Worm (Caenorhabditis elegans): ENCODE measurements around the gene flp-20.

The flp-20 gene

DNA sequence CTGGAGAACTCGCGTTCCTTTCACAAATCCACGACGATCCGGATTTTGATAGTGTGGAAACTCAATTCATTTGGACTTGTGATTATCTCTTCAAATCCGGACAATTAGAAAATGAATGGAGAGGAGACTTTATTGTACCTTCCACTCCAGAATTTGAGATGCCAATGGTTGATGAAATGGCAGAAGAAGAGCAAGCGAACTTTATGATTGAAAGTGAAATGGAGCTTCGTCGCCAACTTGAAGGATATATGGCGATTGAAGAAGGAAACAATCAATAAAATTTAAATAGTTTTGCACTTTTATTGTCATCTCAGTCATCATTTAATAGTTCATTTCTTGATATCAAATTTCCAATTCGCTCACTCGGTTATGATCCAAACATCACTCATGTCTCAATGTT is 39.0 kb upstream of the flp-20 start:
- TF ChIP-seq ceh-19 (GFP tag; optimal IDR thresholded peaks at IDR 0.05) (no peak), hlh-8 (tag; optimal IDR thresholded peaks at IDR 0.05) (no peak), hlh-15 (tag; optimal IDR thresholded peaks at IDR 0.05) (no peak), npax-4 (tag; optimal IDR thresholded peaks at IDR 0.05) (no peak), hlh-6 (tag; optimal IDR thresholded peaks at IDR 0.05) (no peak), ceh-9 (tag; optimal IDR thresholded peaks at IDR 0.05) (no peak), ama-1 (optimal IDR thresholded peaks at IDR 0.05) (no peak), pat-9 (tag; optimal IDR thresholded peaks at IDR 0.05) (no peak)

DNA sequence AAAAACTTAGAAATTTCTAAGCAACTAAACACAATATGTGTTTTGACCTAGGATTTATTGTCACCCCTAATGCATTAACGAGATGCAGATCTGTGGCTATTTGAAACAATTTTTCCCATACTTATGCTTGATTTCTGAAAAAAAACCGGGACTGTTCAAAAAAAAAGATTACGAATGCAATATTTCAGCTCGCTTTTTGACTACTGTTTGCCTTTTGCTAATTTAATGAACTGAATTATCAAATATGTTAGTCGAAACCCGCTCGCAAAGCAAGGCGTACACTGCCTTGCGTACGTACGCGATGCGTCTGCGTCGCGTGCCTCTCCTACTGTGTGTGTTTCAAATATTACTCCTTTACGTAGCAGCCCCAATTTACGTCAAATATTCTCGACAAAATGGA is 37.3 kb upstream of the flp-20 start, which contains the start of gene C23F12.4:
Gene C23F12.4 (plus strand): TSS at position 301 of the 400 bp plus-strand sequence.
- TF ChIP-seq gmeb-2 (tag; optimal IDR thresholded peaks at IDR 0.05), result no peak
- TF ChIP-seq pha-2 (tag; optimal IDR thresholded peaks at IDR 0.05), result no peak
- no peak for TF ChIP-seq ets-4 (tag; optimal IDR thresholded peaks at IDR 0.05)
- TF ChIP-seq odd-2 (tag; optimal IDR thresholded peaks at IDR 0.05), result no peak
- TF ChIP-seq ceh-14 (tag; optimal IDR thresholded peaks at IDR 0.05), result no peak
- no peak for TF ChIP-seq pqm-1 (tag; optimal IDR thresholded peaks at IDR 0.05)
- TF ChIP-seq ztf-16 (tag; optimal IDR thresholded peaks at IDR 0.05), result no peak
- no peak for TF ChIP-seq ceh-30 (tag; optimal IDR thresholded peaks at IDR 0.05)
- no peak for TF ChIP-seq mec-3 (tag; optimal IDR thresholded peaks at IDR 0.05; ENCODE audit: borderline replicate concordance)
- TF ChIP-seq sox-2 (GFP tag; IDR thresholded peaks at IDR 0.05), result no peak
- TF ChIP-seq C08G9.2 (tag; optimal IDR thresholded peaks at IDR 0.05), result no peak
- TF ChIP-seq ttx-3 (tag; optimal IDR thresholded peaks at IDR 0.05), result no peak
- TF ChIP-seq hlh-30 (tag; optimal IDR thresholded peaks at IDR 0.05; ENCODE audit: insufficient read depth), result no peak
- TF ChIP-seq C38D4.7 (GFP tag; optimal IDR thresholded peaks at IDR 0.05), result no peak
- TF ChIP-seq hlh-8 (tag; optimal IDR thresholded peaks at IDR 0.05), result no peak
- no peak for TF ChIP-seq hlh-15 (tag; optimal IDR thresholded peaks at IDR 0.05)
- no peak for TF ChIP-seq npax-4 (tag; optimal IDR thresholded peaks at IDR 0.05)
- TF ChIP-seq zip-5 (tag; optimal IDR thresholded peaks at IDR 0.05), result no peak
- no peak for TF ChIP-seq ceh-2 (tag; optimal IDR thresholded peaks at IDR 0.05)

DNA sequence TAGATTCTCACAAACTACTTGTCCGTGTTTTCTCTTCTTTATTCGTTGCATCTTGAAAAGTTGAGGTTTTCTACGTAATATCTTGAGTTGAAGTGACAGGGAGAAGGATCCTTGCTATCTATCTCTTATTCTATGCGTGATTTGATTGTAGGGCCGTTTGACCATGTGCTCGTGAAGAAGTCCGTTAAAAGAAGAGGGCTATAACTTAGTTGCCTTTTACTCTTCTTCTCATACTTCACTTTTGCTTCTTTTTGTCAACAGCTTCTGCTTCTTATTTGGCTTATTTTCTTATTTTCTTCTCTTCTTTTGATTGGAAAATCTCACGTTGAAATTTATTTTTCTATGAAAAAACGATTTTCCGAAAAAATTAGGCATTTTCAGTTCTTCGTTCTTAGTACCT is 24.0 kb upstream of the flp-20 start:
- TF ChIP-seq nhr-232 (tag; optimal IDR thresholded peaks at IDR 0.05) (no peak), tbx-7 (tag; optimal IDR thresholded peaks at IDR 0.05) (no peak), hlh-13 (GFP tag; optimal IDR thresholded peaks at IDR 0.05) (no peak), unc-42 (tag; optimal IDR thresholded peaks at IDR 0.05) (peak; percentile 87), ceh-22 (tag; optimal IDR thresholded peaks at IDR 0.05) (no peak), syd-9 (tag; optimal IDR thresholded peaks at IDR 0.05) (no peak), sox-4 (tag; optimal IDR thresholded peaks at IDR 0.05) (no peak), pax-1 (tag; optimal IDR thresholded peaks at IDR 0.05) (no peak)

DNA sequence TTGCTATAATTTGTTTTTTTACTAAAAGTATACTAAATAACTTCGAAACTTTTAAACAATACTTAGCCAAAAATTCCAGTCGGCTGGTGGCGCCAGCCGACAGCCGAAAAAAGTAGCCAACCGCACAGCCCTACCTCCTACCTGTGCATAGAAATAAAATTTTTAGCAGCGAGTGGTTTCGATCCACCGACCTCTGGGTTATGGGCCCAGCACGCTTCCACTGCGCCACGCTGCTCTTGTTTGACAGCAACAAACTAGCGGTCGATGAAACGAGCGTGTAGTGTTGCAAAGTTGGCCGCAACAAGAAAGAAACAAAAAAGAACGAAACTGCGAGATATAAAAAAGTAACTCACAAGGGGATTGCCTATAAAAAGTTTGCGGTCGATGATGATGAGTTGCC is 23.3 kb upstream of the flp-20 start:
- 0 out of 2 replicates have a peak, but pooled peaks have one; percentile 7 for TF ChIP-seq unc-3 (GFP tag; conservative IDR thresholded peaks at IDR 0.05)
- no peak for TF ChIP-seq unc-3 (tag; optimal IDR thresholded peaks at IDR 0.05)
- peak; percentile 18 for TF ChIP-seq ceh-34 (tag; optimal IDR thresholded peaks at IDR 0.05)
- no peak for TF ChIP-seq ceh-45 (GFP tag; IDR thresholded peaks at IDR 0.05)
- TF ChIP-seq che-1 (tag; optimal IDR thresholded peaks at IDR 0.05), result peak; percentile 35
- no peak for TF ChIP-seq pax-1 (tag; optimal IDR thresholded peaks at IDR 0.05)
- TF ChIP-seq gmeb-2 (tag; optimal IDR thresholded peaks at IDR 0.05), result peak; percentile 36
- peak; percentile 1 for TF ChIP-seq C38D4.7 (GFP tag; optimal IDR thresholded peaks at IDR 0.05)
- no peak for TF ChIP-seq npax-4 (tag; optimal IDR thresholded peaks at IDR 0.05)
- no peak for TF ChIP-seq ceh-19 (GFP tag; optimal IDR thresholded peaks at IDR 0.05)
- TF ChIP-seq sdc-2 (tag; optimal IDR thresholded peaks at IDR 0.05), result peak; percentile 34
- peak; percentile 18 for TF ChIP-seq ceh-18 (tag; optimal IDR thresholded peaks at IDR 0.05)
- TF ChIP-seq rnt-1 (tag; optimal IDR thresholded peaks at IDR 0.05), result peak; percentile 1
